Fruit fly (Drosophila melanogaster) S2 (cell line): ENCODE results near the gene CG9483.

Source experiments
- CG8478 ChIP-seq: fragments of >200 bp; optimal IDR thresholded peaks from 2 replicates; lab custom pipeline; 2018
- CTCF ChIP-seq, 2 experiments: fragments of >200 bp; optimal IDR thresholded peaks; 2 replicates each; lab custom pipeline; 2018

dm6 chr2L:8843593-8843992 is 23.0 kb upstream of the CG9483 start:
- no peak for TF ChIP-seq CTCF (optimal IDR thresholded peaks at IDR 0.05; lab: Kevin White, UChicago)
- no peak for TF ChIP-seq CG8478 (lab: Kevin White, UChicago)
